Fruit fly (Drosophila melanogaster) whole organism, embryonic: ENCODE measurements around the gene Srp14.

Experiments used
- Awh ChIP-seq: fragments of 200-800 bp; sonication (Bioruptor generic); IDR thresholded peaks from 2 replicates; pipeline ENCODE4, ENCODE4 v1.3.6; 2022; ENCODE audit warnings: missing biosample characterization, missing genetic modification characterization
- BtbVII ChIP-seq: fragments of 200-800 bp; sonication (Bioruptor generic); optimal IDR thresholded peaks from 3 replicates; lab custom pipeline; 2017; ENCODE audit warnings: missing biosample characterization, mild to moderate bottlenecking, missing genetic modification characterization
- CG11456 ChIP-seq: fragments of 200-800 bp; sonication (Bioruptor generic); IDR thresholded peaks from 3 replicates; pipeline ENCODE4 v1.3.6; 2022; ENCODE audit warnings: missing biosample characterization, missing genetic modification characterization
- CG12236 ChIP-seq: fragments of 200-800 bp; sonication (Bioruptor generic); optimal IDR thresholded peaks from 2 replicates; lab custom pipeline; 2016; ENCODE audit warnings: missing biosample characterization, missing genetic modification characterization
- CG13123 ChIP-seq: fragments of 200-800 bp; sonication (Bioruptor generic); optimal IDR thresholded peaks from 2 replicates; lab custom pipeline; 2016; ENCODE audit warnings: missing biosample characterization, missing genetic modification characterization
- CG2129 ChIP-seq: fragments of 200-800 bp; sonication (Bioruptor generic); IDR thresholded peaks from 2 replicates; pipeline ENCODE4 v1.3.6; 2022; ENCODE audit warnings: missing biosample characterization, missing genetic modification characterization; ENCODE audit not compliant: partially characterized antibody
- CG3847 ChIP-seq: fragments of 200-800 bp; sonication (Bioruptor generic); IDR thresholded peaks from 2 replicates; pipeline ENCODE4 v1.3.6; 2022; ENCODE audit warnings: missing biosample characterization, missing genetic modification characterization
- CG42726 ChIP-seq: fragments of 200-800 bp; sonication (Bioruptor generic); IDR thresholded peaks from 2 replicates; pipeline ENCODE4 v1.3.6; 2022; ENCODE audit warnings: missing biosample characterization, missing genetic modification characterization; ENCODE audit not compliant: partially characterized antibody
- CG4424 ChIP-seq: fragments of 200-800 bp; sonication (Bioruptor generic); optimal IDR thresholded peaks from 3 replicates; lab custom pipeline; 2016; ENCODE audit warnings: missing biosample characterization, missing genetic modification characterization
- CG5180 ChIP-seq: fragments of 200-800 bp; sonication (Bioruptor generic); optimal IDR thresholded peaks from 3 replicates; lab custom pipeline; 2017; ENCODE audit warnings: missing biosample characterization, missing genetic modification characterization, mild to moderate bottlenecking, moderate library complexity, missing genetic modification reagents
- CG6689 ChIP-seq: fragments of 200-800 bp; sonication (Bioruptor generic); IDR thresholded peaks from 2 replicates; pipeline ENCODE4 v1.3.6; 2022; ENCODE audit warnings: missing biosample characterization, missing genetic modification characterization
- CG6854 ChIP-seq: fragments of 200-800 bp; sonication (Bioruptor generic); optimal IDR thresholded peaks from 3 replicates; lab custom pipeline; 2017; ENCODE audit warnings: missing biosample characterization, mild to moderate bottlenecking, missing genetic modification characterization
- CG9876 ChIP-seq: fragments of 200-800 bp; sonication (Bioruptor generic); optimal IDR thresholded peaks from 2 replicates; lab custom pipeline; 2016; ENCODE audit warnings: missing biosample characterization, missing genetic modification characterization
- CG9932 ChIP-seq: fragments of 200-800 bp; sonication (Bioruptor generic); IDR thresholded peaks from 2 replicates; pipeline ENCODE4 v1.3.6; 2022; ENCODE audit warnings: missing biosample characterization, missing genetic modification characterization
- Dbx ChIP-seq: fragments of 200-800 bp; sonication (Bioruptor generic); IDR thresholded peaks from 3 replicates; pipeline ENCODE4 v1.3.6; 2022; ENCODE audit warnings: missing biosample characterization, missing genetic modification characterization
- Dip2 ChIP-seq: fragments of 200-800 bp; sonication (Bioruptor generic); IDR thresholded peaks from 2 replicates; pipeline ENCODE4 v1.3.6; 2022; ENCODE audit warnings: missing biosample characterization, missing genetic modification characterization
- Ets97D ChIP-seq: fragments of 200-800 bp; sonication (Bioruptor generic); optimal IDR thresholded peaks from 3 replicates; lab custom pipeline; 2016; ENCODE audit warnings: missing biosample characterization, missing genetic modification characterization
- Fer3 ChIP-seq: fragments of 200-800 bp; sonication (Bioruptor generic); optimal IDR thresholded peaks from 2 replicates; lab custom pipeline; 2018; ENCODE audit warnings: missing biosample characterization, mild to moderate bottlenecking, missing genetic modification characterization, moderate library complexity
- GATAe ChIP-seq: fragments of 200-800 bp; sonication (Bioruptor generic); conservative IDR thresholded peaks from 2 replicates; pipeline ENCODE4 v1.3.6; 2022; ENCODE audit warnings: missing biosample characterization, missing genetic modification characterization
- H2.0 ChIP-seq: fragments of 200-800 bp; sonication (Bioruptor generic); IDR thresholded peaks from 2 replicates; pipeline ENCODE4 v1.3.6; 2022; ENCODE audit warnings: missing biosample characterization, missing genetic modification characterization
- Hsf ChIP-seq: fragments of 200-800 bp; sonication (Bioruptor generic); optimal IDR thresholded peaks from 3 replicates; lab custom pipeline; 2016; ENCODE audit warnings: missing biosample characterization, missing genetic modification characterization
- Mes4 ChIP-seq: fragments of 200-800 bp; sonication (Bioruptor generic); optimal IDR thresholded peaks from 2 replicates; lab custom pipeline; 2016; ENCODE audit warnings: missing biosample characterization, missing genetic modification characterization
- Mrtf ChIP-seq: fragments of 200-800 bp; sonication (Bioruptor generic); IDR thresholded peaks from 3 replicates; pipeline ENCODE4 v1.3.6; 2022; ENCODE audit warnings: missing biosample characterization, missing genetic modification characterization
- NC2α ChIP-seq: fragments of 200-800 bp; sonication (Bioruptor generic); optimal IDR thresholded peaks from 2 replicates; lab custom pipeline; 2016; ENCODE audit warnings: missing biosample characterization, missing genetic modification characterization
- Optix ChIP-seq: fragments of 200-800 bp; sonication (Bioruptor generic); IDR thresholded peaks from 3 replicates; pipeline ENCODE4 v1.3.6; 2022; ENCODE audit warnings: missing biosample characterization, missing genetic modification characterization
- Side ChIP-seq: fragments of 200-800 bp; sonication (Bioruptor generic); optimal IDR thresholded peaks from 2 replicates; lab custom pipeline; 2016; ENCODE audit warnings: missing biosample characterization, missing genetic modification characterization
- Xbp1 ChIP-seq: fragments of 200-800 bp; sonication (Bioruptor generic); optimal IDR thresholded peaks from 3 replicates; lab custom pipeline; 2016; ENCODE audit warnings: missing biosample characterization, mild to moderate bottlenecking, missing genetic modification characterization
- amos ChIP-seq: fragments of 200-800 bp; sonication (Bioruptor generic); IDR thresholded peaks from 2 replicates; pipeline ENCODE4 v1.3.6; 2022; ENCODE audit warnings: missing biosample characterization, missing genetic modification characterization; ENCODE audit not compliant: partially characterized antibody
- bowl ChIP-seq: fragments of 200-800 bp; sonication (Bioruptor generic); IDR thresholded peaks from 2 replicates; pipeline ENCODE4 v1.3.6; 2022; ENCODE audit warnings: missing biosample characterization, missing genetic modification characterization
- caup ChIP-seq: fragments of 200-800 bp; sonication (Bioruptor generic); optimal IDR thresholded peaks from 3 replicates; lab custom pipeline; 2017; ENCODE audit warnings: missing biosample characterization, mild to moderate bottlenecking, missing genetic modification characterization, moderate library complexity; ENCODE audit not compliant: severe bottlenecking
- dati ChIP-seq: fragments of 200-800 bp; sonication (Bioruptor generic); IDR thresholded peaks from 2 replicates; pipeline ENCODE4 v1.3.6; 2022; ENCODE audit warnings: missing biosample characterization, missing genetic modification characterization
- dimm ChIP-seq: fragments of 200-800 bp; sonication (Bioruptor generic); IDR thresholded peaks from 2 replicates; pipeline ENCODE4 v1.3.6; 2022; ENCODE audit warnings: missing biosample characterization, missing genetic modification characterization
- disco-r ChIP-seq: fragments of 200-800 bp; sonication (Bioruptor generic); optimal IDR thresholded peaks from 2 replicates; lab custom pipeline; 2016; ENCODE audit warnings: missing biosample characterization, missing genetic modification characterization
- dpn ChIP-seq, 2 experiments: fragments of 200-800 bp; sonication (Bioruptor generic); optimal IDR thresholded peaks; 3 replicates each; lab custom pipeline; 2016; ENCODE audit warnings: missing biosample characterization in 2 of 2, missing genetic modification characterization in 2 of 2
- ewg ChIP-seq: fragments of 200-800 bp; sonication (Bioruptor generic); optimal IDR thresholded peaks from 3 replicates; lab custom pipeline; 2017; ENCODE audit warnings: mild to moderate bottlenecking, missing biosample characterization, missing genetic modification reagents, missing genetic modification characterization
- exex ChIP-seq: fragments of 200-800 bp; sonication (Bioruptor generic); optimal IDR thresholded peaks from 4 replicates; lab custom pipeline; 2018; ENCODE audit warnings: missing biosample characterization, mild to moderate bottlenecking, missing genetic modification characterization, moderate library complexity
- eyg ChIP-seq: fragments of 200-800 bp; sonication (Bioruptor generic); optimal IDR thresholded peaks from 3 replicates; lab custom pipeline; 2016; ENCODE audit warnings: missing biosample characterization, missing genetic modification characterization
- fru ChIP-seq: fragments of >200 bp; optimal IDR thresholded peaks from 2 replicates; lab custom pipeline; 2017
- gsb-n ChIP-seq: fragments of 200-800 bp; sonication (Bioruptor generic); optimal IDR thresholded peaks from 3 replicates; lab custom pipeline; 2018; ENCODE audit warnings: missing biosample characterization, mild to moderate bottlenecking, missing genetic modification characterization
- hkb ChIP-seq, 2 experiments: fragments of 200-800 bp in 1 of 2; fragments of >200 bp in 1 of 2; sonication (Bioruptor generic) in 1 of 2; IDR thresholded peaks in 1 of 2; optimal IDR thresholded peaks in 1 of 2; 2 replicates each; pipeline versions ENCODE4 v1.3.6 to Lab custom; 2017 to 2022; ENCODE audit warnings: missing biosample characterization in 1 of 2, missing genetic modification characterization in 1 of 2
- jumu ChIP-seq: fragments of 200-800 bp; sonication (Bioruptor generic); optimal IDR thresholded peaks from 3 replicates; lab custom pipeline; 2016; ENCODE audit warnings: missing biosample characterization, missing genetic modification characterization
- kah ChIP-seq: fragments of 200-800 bp; sonication (Bioruptor generic); optimal IDR thresholded peaks from 2 replicates; lab custom pipeline; 2018; ENCODE audit warnings: missing biosample characterization, mild to moderate bottlenecking, missing genetic modification characterization
- klu ChIP-seq: fragments of 200-800 bp; sonication (Bioruptor generic); IDR thresholded peaks from 2 replicates; pipeline ENCODE4 v1.3.6; 2022; ENCODE audit warnings: missing biosample characterization, missing genetic modification characterization
- odd ChIP-seq: fragments of 200-800 bp; sonication (Bioruptor generic); optimal IDR thresholded peaks from 2 replicates; lab custom pipeline; 2017; ENCODE audit warnings: missing biosample characterization, mild to moderate bottlenecking, missing genetic modification characterization
- pfk ChIP-seq: fragments of 200-800 bp; sonication (Bioruptor generic); optimal IDR thresholded peaks from 2 replicates; lab custom pipeline; 2018; ENCODE audit warnings: missing biosample characterization, mild to moderate bottlenecking, missing genetic modification characterization, moderate library complexity
- pnt ChIP-seq: fragments of 200-800 bp; sonication (Bioruptor generic); optimal IDR thresholded peaks from 3 replicates; lab custom pipeline; 2016; ENCODE audit warnings: missing biosample characterization, missing genetic modification characterization
- sisA ChIP-seq: fragments of 200-800 bp; sonication (Bioruptor generic); IDR thresholded peaks from 2 replicates; pipeline ENCODE4 v1.3.6; 2022; ENCODE audit warnings: missing biosample characterization, missing genetic modification characterization
- slp2 ChIP-seq: fragments of 200-800 bp; sonication (Bioruptor generic); optimal IDR thresholded peaks from 2 replicates; lab custom pipeline; 2016; ENCODE audit warnings: missing biosample characterization, missing genetic modification characterization
- unpg ChIP-seq: fragments of 200-800 bp; sonication (Bioruptor generic); optimal IDR thresholded peaks from 3 replicates; lab custom pipeline; 2018; ENCODE audit warnings: missing biosample characterization, mild to moderate bottlenecking, missing genetic modification characterization, moderate library complexity

The Srp14 gene

dm6 chr3R:20557415-20558105 is 22.4 kb upstream of the Srp14 start, which contains the start of the genes DPCoAC and CG5180 (continued):
- TF ChIP-seq dati (GFP tag; lab: Robert Waterston, UW), result 0 out of 2 replicates have a peak, but pooled peaks have one; percentile 23
- peak; percentile 39 for TF ChIP-seq CG4424 (GFP tag; lab: Kevin White, UChicago)
- peak; percentile 8 for TF ChIP-seq pnt
- peak; percentile 10 for TF ChIP-seq eyg (GFP tag; lab: Kevin White, UChicago)
- peak; percentile 85 for TF ChIP-seq CG9876 (GFP tag; lab: Kevin White, UChicago)
- TF ChIP-seq CG9932, result peak; percentile 91
- no peak for TF ChIP-seq NC2α (GFP tag; lab: Kevin White, UChicago)
- peak; percentile 51 for TF ChIP-seq CG5180
- no peak for TF ChIP-seq exex (tag; lab: Kevin White, UChicago)
- TF ChIP-seq pfk (GFP tag; lab: Kevin White, UChicago), result peak; percentile 11
- TF ChIP-seq CG12236 (GFP tag; lab: Kevin White, UChicago), result peak; percentile 12
- TF ChIP-seq Xbp1 (GFP tag; lab: Kevin White, UChicago), result peak; percentile 81
- TF ChIP-seq ewg (GFP tag; lab: Kevin White, UChicago), result peak; percentile 45
- TF ChIP-seq sisA (GFP tag; lab: Robert Waterston, UW), result peak; percentile 77
- peak; percentile 25 for TF ChIP-seq unpg (GFP tag; lab: Kevin White, UChicago)
- peak; percentile 60 for TF ChIP-seq Hsf
- TF ChIP-seq Mrtf (GFP tag; lab: Robert Waterston, UW), result peak; percentile 71; the same call in 2 of the 3 replicates
- TF ChIP-seq kah, result no peak
- 0 out of 2 replicates have a peak, but pooled peaks have one; percentile 19 for TF ChIP-seq dimm (GFP tag; lab: Robert Waterston, UW)
- peak; percentile 77 for TF ChIP-seq jumu (GFP tag; lab: Kevin White, UChicago)
- TF ChIP-seq Dip2, result no peak
- TF ChIP-seq Mes4 (GFP tag; lab: Kevin White, UChicago), result peak; percentile 14
- peak; percentile 69 for TF ChIP-seq Awh (GFP tag; lab: Robert Waterston, UW)
- TF ChIP-seq hkb (optimal IDR thresholded peaks at IDR 0.05; lab: Kevin White, UChicago), result no peak
- TF ChIP-seq hkb (GFP tag; IDR thresholded peaks at IDR 0.05; lab: Robert Waterston, UW), result no peak; the same call in 1 of the 2 replicates
- peak; percentile 57; the same call in 1 of the 2 replicates for TF ChIP-seq CG6689
- TF ChIP-seq odd (GFP tag; lab: Kevin White, UChicago), result peak; percentile 32
- no peak for TF ChIP-seq CG2129 (GFP tag; lab: Robert Waterston, UW)
- peak; percentile 56; the same call in 1 of the 2 replicates for TF ChIP-seq CG42726 (GFP tag; lab: Robert Waterston, UW)
- peak; percentile 19 for TF ChIP-seq Side (GFP tag; lab: Kevin White, UChicago)
- 0 out of 2 replicates have a peak, but pooled peaks have one; percentile 13 for TF ChIP-seq GATAe (GFP tag; lab: Robert Waterston, UW)
- TF ChIP-seq bowl (GFP tag; lab: Robert Waterston, UW), result no peak
- peak; percentile 83 for TF ChIP-seq Ets97D (GFP tag; lab: Kevin White, UChicago)
- TF ChIP-seq slp2, result peak; percentile 56
- peak; percentile 54 for TF ChIP-seq Fer3 (tag; lab: Kevin White, UChicago)
- peak; percentile 85 for TF ChIP-seq Dbx
- peak; percentile 50; the same call in 1 of the 2 replicates for TF ChIP-seq H2.0 (GFP tag; lab: Robert Waterston, UW)
- peak; percentile 66 for TF ChIP-seq caup
- no peak for TF ChIP-seq BtbVII (GFP tag; lab: Kevin White, UChicago)
- no peak for TF ChIP-seq fru (lab: Kevin White, UChicago)
- TF ChIP-seq CG6854 (GFP tag; lab: Kevin White, UChicago), result peak; percentile 57
- peak; percentile 87 for TF ChIP-seq klu (GFP tag; lab: Robert Waterston, UW)
- peak; percentile 51 for TF ChIP-seq CG13123 (GFP tag; lab: Kevin White, UChicago)
- peak; percentile 78 for TF ChIP-seq amos
- TF ChIP-seq Optix (GFP tag; lab: Robert Waterston, UW), result peak; percentile 52; the same call in 1 of the 3 replicates
- TF ChIP-seq CG3847 (GFP tag; lab: Robert Waterston, UW), result peak; percentile 89
- peak; percentile 68 to 73 for TF ChIP-seq dpn (GFP tag; optimal IDR thresholded peaks at IDR 0.05; lab: Kevin White, UChicago)
- no peak for TF ChIP-seq disco-r (GFP tag; lab: Kevin White, UChicago)
- peak; percentile 15 for TF ChIP-seq gsb-n (tag; lab: Kevin White, UChicago)
- TF ChIP-seq CG11456, result peak; percentile 89
